Worm (Caenorhabditis elegans) whole organism, L1 larva: ENCODE results near the gene C33D9.8.
A peak's percentile ranks its signal among the peaks of the same experiment; 100 is the strongest.

ENCODE experiments used
- C16A3.4 ChIP-seq: fragments of 150-350 bp; optimal IDR thresholded peaks from 2 replicates; lab custom pipeline; 2014; ENCODE audit warnings: missing biosample characterization, missing genetic modification characterization
- C34B4.2 ChIP-seq: sonication (generic microtip); optimal IDR thresholded peaks from 2 replicates; lab custom pipeline; 2017; ENCODE audit warnings: mild to moderate bottlenecking, missing genetic modification characterization, missing compliant biosample characterization
- Y116A8C.19 ChIP-seq: sonication (generic microtip); optimal IDR thresholded peaks from 2 replicates; lab custom pipeline; 2016; ENCODE audit warnings: missing compliant biosample characterization, missing genetic modification characterization, borderline replicate concordance
- aha-1 ChIP-seq: fragments of 150-350 bp; optimal IDR thresholded peaks from 2 replicates; lab custom pipeline; 2014; ENCODE audit warnings: missing biosample characterization, missing genetic modification characterization
- alr-1 ChIP-seq: fragments of 200-800 bp; sonication (Bioruptor generic); optimal IDR thresholded peaks from 2 replicates; lab custom pipeline; 2018; ENCODE audit warnings: borderline replicate concordance, mild to moderate bottlenecking, missing genetic modification characterization, missing compliant biosample characterization
- ama-1 ChIP-seq: fragments of 150-350 bp; optimal IDR thresholded peaks from 2 replicates; lab custom pipeline; 2014
- blmp-1 ChIP-seq: fragments of 150-350 bp; optimal IDR thresholded peaks from 2 replicates; lab custom pipeline; 2014; ENCODE audit warnings: missing biosample characterization, missing genetic modification characterization
- ceh-82 ChIP-seq, 3 experiments: fragments of 150-350 bp in 1 of 3; sonication (generic microtip) in 2 of 3; optimal IDR thresholded peaks; 2 replicates each; lab custom pipeline; 2014 to 2017; ENCODE audit warnings: missing biosample characterization in 3 of 3, missing genetic modification characterization in 3 of 3
- efl-1 ChIP-seq, 4 experiments: fragments of 150-350 bp; optimal IDR thresholded peaks in 3 of 4; peaks in 1 of 4; 1 replicate in 1 of 4; 2 replicates in 3 of 4; lab custom pipeline; 2014; ENCODE audit warnings: missing biosample characterization in 2 of 4, missing genetic modification characterization in 2 of 4, missing genetic modification reagents in 2 of 4
- efl-3 ChIP-seq: fragments of 200-800 bp; sonication (Bioruptor generic); optimal IDR thresholded peaks from 2 replicates; lab custom pipeline; 2018; ENCODE audit warnings: mild to moderate bottlenecking, missing genetic modification characterization, missing compliant biosample characterization
- egl-27 ChIP-seq, 2 experiments: fragments of 150-350 bp in 1 of 2; sonication (generic microtip); optimal IDR thresholded peaks; 3 replicates each; lab custom pipeline; 2017 to 2018; ENCODE audit warnings: missing biosample characterization in 2 of 2, missing genetic modification characterization in 2 of 2, missing genetic modification reagents in 2 of 2
- elt-2 ChIP-seq: sonication (generic microtip); optimal IDR thresholded peaks from 2 replicates; lab custom pipeline; 2016; ENCODE audit warnings: missing genetic modification characterization, mild to moderate bottlenecking, inconsistent platforms, missing compliant biosample characterization, missing genetic modification reagents
- elt-3 ChIP-seq, 6 experiments: fragments of 150-350 bp in 1 of 6; sonication (generic microtip); optimal IDR thresholded peaks; 2 replicates each; lab custom pipeline; 2017 to 2018; ENCODE audit warnings: missing biosample characterization in 6 of 6, missing genetic modification characterization in 6 of 6, inconsistent platforms in 1 of 6
- fkh-4 ChIP-seq: sonication (generic microtip); optimal IDR thresholded peaks from 2 replicates; lab custom pipeline; 2016; ENCODE audit warnings: missing compliant biosample characterization, missing genetic modification characterization, borderline replicate concordance
- fkh-8 ChIP-seq: sonication (generic microtip); optimal IDR thresholded peaks from 2 replicates; lab custom pipeline; 2016; ENCODE audit warnings: mild to moderate bottlenecking, missing genetic modification characterization, missing compliant biosample characterization
- grh-1 ChIP-seq: fragments of 200-800 bp; sonication (Bioruptor generic); IDR thresholded peaks from 2 replicates; pipeline ENCODE4 v1.3.6; 2022; ENCODE audit warnings: missing genetic modification reagents, missing genetic modification characterization, missing compliant biosample characterization
- hpl-2 ChIP-seq: fragments of 150-350 bp; optimal IDR thresholded peaks from 2 replicates; lab custom pipeline; 2014; ENCODE audit warnings: missing biosample characterization, missing genetic modification reagents, missing genetic modification characterization
- irx-1 ChIP-seq: sonication (generic microtip); optimal IDR thresholded peaks from 2 replicates; lab custom pipeline; 2016; ENCODE audit warnings: missing genetic modification characterization, missing compliant biosample characterization
- isw-1 ChIP-seq: fragments of 200-800 bp; sonication (Bioruptor generic); IDR thresholded peaks from 2 replicates; pipeline ENCODE4 v1.3.6; 2022; ENCODE audit warnings: missing genetic modification characterization, missing compliant biosample characterization
- jun-1 ChIP-seq: fragments of 150-350 bp; optimal IDR thresholded peaks from 2 replicates; lab custom pipeline; 2014; ENCODE audit warnings: missing biosample characterization, missing genetic modification reagents, missing genetic modification characterization
- lin-35 ChIP-seq, 2 experiments: fragments of 150-350 bp; optimal IDR thresholded peaks; 2 replicates each; lab custom pipeline; 2014; ENCODE audit warnings: missing biosample characterization in 2 of 2, missing genetic modification characterization in 2 of 2, missing genetic modification reagents in 2 of 2
- lir-3 ChIP-seq: sonication (generic microtip); optimal IDR thresholded peaks from 2 replicates; lab custom pipeline; 2016; ENCODE audit warnings: mild to moderate bottlenecking, missing genetic modification characterization, moderate library complexity, missing compliant biosample characterization; ENCODE audit not compliant: poor library complexity
- mef-2 ChIP-seq: fragments of 150-350 bp; optimal IDR thresholded peaks from 2 replicates; lab custom pipeline; 2014; ENCODE audit warnings: missing biosample characterization, missing genetic modification characterization
- mep-1 ChIP-seq: fragments of 150-350 bp; optimal IDR thresholded peaks from 2 replicates; lab custom pipeline; 2014; ENCODE audit warnings: missing biosample characterization, missing genetic modification characterization
- nhr-11 ChIP-seq: fragments of 150-350 bp; optimal IDR thresholded peaks from 2 replicates; lab custom pipeline; 2014; ENCODE audit warnings: missing biosample characterization, missing genetic modification characterization
- nhr-12 ChIP-seq: sonication (generic microtip); optimal IDR thresholded peaks from 2 replicates; lab custom pipeline; 2017; ENCODE audit warnings: missing biosample characterization, missing genetic modification characterization
- nhr-71 ChIP-seq: sonication (generic microtip); optimal IDR thresholded peaks from 2 replicates; lab custom pipeline; 2016; ENCODE audit warnings: mild to moderate bottlenecking, missing genetic modification characterization, moderate library complexity, missing compliant biosample characterization
- nhr-76 ChIP-seq: sonication (generic microtip); optimal IDR thresholded peaks from 2 replicates; lab custom pipeline; 2017; ENCODE audit warnings: missing biosample characterization, missing genetic modification characterization
- nhr-77 ChIP-seq: fragments of 150-350 bp; optimal IDR thresholded peaks from 2 replicates; lab custom pipeline; 2014; ENCODE audit warnings: missing biosample characterization, missing genetic modification characterization
- nhr-84 ChIP-seq: sonication (generic microtip); optimal IDR thresholded peaks from 2 replicates; lab custom pipeline; 2017; ENCODE audit warnings: missing biosample characterization, missing genetic modification characterization
- nhr-85 ChIP-seq: sonication (generic microtip); peaks from one replicate; lab custom pipeline; 2016; ENCODE audit warnings: missing genetic modification characterization, inconsistent platforms, missing compliant biosample characterization
- nhr-90 ChIP-seq: sonication (generic microtip); optimal IDR thresholded peaks from 2 replicates; lab custom pipeline; 2016; ENCODE audit warnings: mild to moderate bottlenecking, missing genetic modification characterization, missing compliant biosample characterization; ENCODE audit not compliant: poor library complexity
- rnt-1 ChIP-seq: sonication (generic microtip); optimal IDR thresholded peaks from 2 replicates; lab custom pipeline; 2016; ENCODE audit warnings: mild to moderate bottlenecking, missing genetic modification characterization, moderate library complexity, missing compliant biosample characterization
- snpc-4 ChIP-seq: fragments of 150-350 bp; optimal IDR thresholded peaks from 2 replicates; lab custom pipeline; 2014; ENCODE audit warnings: missing biosample characterization, missing genetic modification characterization
- snu-23 ChIP-seq: sonication (generic microtip); optimal IDR thresholded peaks from 2 replicates; lab custom pipeline; 2016; ENCODE audit warnings: missing genetic modification characterization, missing compliant biosample characterization
- sup-37 ChIP-seq: fragments of 200-800 bp; sonication (Bioruptor generic); optimal IDR thresholded peaks from 2 replicates; lab custom pipeline; 2018; ENCODE audit warnings: mild to moderate bottlenecking, missing genetic modification characterization, missing compliant biosample characterization
- tbx-2 ChIP-seq: sonication (generic microtip); optimal IDR thresholded peaks from 2 replicates; lab custom pipeline; 2016; ENCODE audit warnings: missing genetic modification characterization, missing compliant biosample characterization
- tlp-1 ChIP-seq: fragments of 150-350 bp; optimal IDR thresholded peaks from 2 replicates; lab custom pipeline; 2014; ENCODE audit warnings: missing biosample characterization, missing genetic modification characterization
- unc-130 ChIP-seq: fragments of 150-350 bp; optimal IDR thresholded peaks from 2 replicates; lab custom pipeline; 2017; ENCODE audit warnings: missing biosample characterization, missing genetic modification characterization, inconsistent platforms
- unc-30 ChIP-seq: sonication (generic microtip); optimal IDR thresholded peaks from 2 replicates; lab custom pipeline; 2017; ENCODE audit warnings: missing biosample characterization, missing genetic modification characterization
- unc-62 ChIP-seq: fragments of 150-350 bp; optimal IDR thresholded peaks from 2 replicates; lab custom pipeline; 2014; ENCODE audit warnings: missing biosample characterization, missing genetic modification reagents, missing genetic modification characterization
- xbp-1 ChIP-seq: sonication (generic microtip); optimal IDR thresholded peaks from 2 replicates; lab custom pipeline; 2016; ENCODE audit warnings: missing genetic modification characterization, missing compliant biosample characterization
- zag-1 ChIP-seq: fragments of 150-350 bp; optimal IDR thresholded peaks from 2 replicates; lab custom pipeline; 2014; ENCODE audit warnings: missing biosample characterization, missing genetic modification characterization
- ztf-4 ChIP-seq: fragments of 150-350 bp; optimal IDR thresholded peaks from 2 replicates; lab custom pipeline; 2014; ENCODE audit warnings: missing biosample characterization, missing genetic modification characterization

The C33D9.8 gene

ce11 chrIV:8743654-8744332, 42.8 kb downstream of the C33D9.8 start, which contains the start of gene F21D5.7 (continued):
- TF ChIP-seq mep-1 (tag; lab: Kevin White, UChicago) (peak; percentile 90), C34B4.2 (no peak), snu-23 (GFP tag; lab: Kevin White, UChicago) (peak; percentile 87), C16A3.4 (tag; lab: Kevin White, UChicago) (peak; percentile 67), fkh-8 (tag; lab: Kevin White, UChicago) (peak; percentile 46), zag-1 (tag; lab: Kevin White, UChicago) (no peak), rnt-1 (tag; lab: Kevin White, UChicago) (peak; percentile 87), tbx-2 (peak; percentile 83), tlp-1 (no peak), nhr-76 (tag; lab: Kevin White, UChicago) (no peak), ztf-4 (peak; percentile 33), elt-2 (peak; percentile 81), lir-3 (tag; lab: Kevin White, UChicago) (peak; percentile 46), Y116A8C.19 (tag; lab: Kevin White, UChicago) (no peak), elt-3 (tag; optimal IDR thresholded peaks at IDR 0.05; lab: Kevin White, UChicago) (peak in 2 of 6 experiments; percentile 66 to 77), blmp-1 (tag; lab: Kevin White, UChicago) (peak; percentile 37), snpc-4 (peak; percentile 45), unc-62 (no peak), ceh-82 (tag; optimal IDR thresholded peaks at IDR 0.05; lab: Kevin White, UChicago) (peak; percentile 70 to 79 (median 73)), xbp-1 (tag; lab: Kevin White, UChicago) (peak; percentile 84), nhr-90 (peak; percentile 86)

ce11 chrIV:8740952-8741438, 45.6 kb downstream of the C33D9.8 start, which contains the start of gene F21D5.6:
Gene F21D5.6 (minus strand): TSS chrIV:8741388.
- no peak for TF ChIP-seq efl-1 (optimal IDR thresholded peaks at IDR 0.05; lab: Kevin White, UChicago)
- no peak for TF ChIP-seq efl-1 (GFP tag; optimal IDR thresholded peaks at IDR 0.05 in 1 of 2; lab: Kevin White, UChicago)
- no peak for TF ChIP-seq nhr-85
- TF ChIP-seq nhr-12 = no peak
- no peak for TF ChIP-seq aha-1 (tag; lab: Kevin White, UChicago)
- no peak for TF ChIP-seq nhr-90
- no peak for TF ChIP-seq egl-27 (tag; optimal IDR thresholded peaks at IDR 0.05; lab: Kevin White, UChicago)
- no peak for TF ChIP-seq unc-130 (tag; lab: Kevin White, UChicago)
- TF ChIP-seq nhr-11 (tag; lab: Kevin White, UChicago) = no peak
- TF ChIP-seq sup-37 (GFP tag; lab: Kevin White, UChicago) = no peak
- no peak for TF ChIP-seq unc-62
- no peak for TF ChIP-seq mef-2 (tag; lab: Kevin White, UChicago)
- no peak for TF ChIP-seq lin-35 (GFP tag; optimal IDR thresholded peaks at IDR 0.05; lab: Kevin White, UChicago)
- TF ChIP-seq grh-1 (GFP tag; lab: Robert Waterston, UW) = no peak

- TF ChIP-seq elt-3 (tag; optimal IDR thresholded peaks at IDR 0.05; lab: Kevin White, UChicago) (no peak), nhr-71 (tag; lab: Kevin White, UChicago) (no peak), alr-1 (tag; lab: Kevin White, UChicago) (no peak), nhr-77 (no peak), sup-37 (GFP tag; lab: Kevin White, UChicago) (no peak), irx-1 (tag; lab: Kevin White, UChicago) (no peak), nhr-85 (no peak), ceh-82 (tag; optimal IDR thresholded peaks at IDR 0.05; lab: Kevin White, UChicago) (no peak), unc-30 (tag; lab: Kevin White, UChicago) (no peak), efl-3 (GFP tag; lab: Kevin White, UChicago) (no peak), isw-1 (no peak), jun-1 (no peak), ama-1 (lab: Kevin White, UChicago) (no peak), fkh-4 (tag; lab: Kevin White, UChicago) (no peak), hpl-2 (GFP tag; lab: Kevin White, UChicago) (no peak), nhr-84 (tag; lab: Kevin White, UChicago) (no peak)
Measured at ce11 chrIV:8739926-8740325, 46.6 kb downstream of the C33D9.8 start, which contains the start of gene mrps-33. Gene mrps-33 (minus strand): TSS chrIV:8740026.
